Fruit fly (Drosophila melanogaster) whole organism, embryonic: ENCODE data around the gene Ykt6.

ENCODE experiments used
- B-H2 ChIP-seq: fragments of 200-800 bp; sonication (Bioruptor generic); optimal IDR thresholded peaks from 2 replicates; lab custom pipeline; 2018; ENCODE audit warnings: missing biosample characterization, mild to moderate bottlenecking, missing genetic modification characterization
- CG18619 ChIP-seq: fragments of 200-800 bp; sonication (Bioruptor generic); optimal IDR thresholded peaks from 3 replicates; lab custom pipeline; 2017; ENCODE audit warnings: missing biosample characterization, mild to moderate bottlenecking, missing genetic modification characterization
- CG34376 ChIP-seq: fragments of 200-800 bp; sonication (Bioruptor generic); optimal IDR thresholded peaks from 2 replicates; lab custom pipeline; 2018; ENCODE audit warnings: missing biosample characterization, mild to moderate bottlenecking, missing genetic modification characterization
- CG6689 ChIP-seq: fragments of 200-800 bp; sonication (Bioruptor generic); IDR thresholded peaks from 2 replicates; pipeline ENCODE4 v1.3.6; 2022; ENCODE audit warnings: missing biosample characterization, missing genetic modification characterization
- CG6791 ChIP-seq: fragments of 200-800 bp; sonication (Bioruptor generic); IDR thresholded peaks from 3 replicates; pipeline ENCODE4 v1.3.6; 2022; ENCODE audit warnings: missing biosample characterization, missing genetic modification characterization; ENCODE audit not compliant: partially characterized antibody
- CG7987 ChIP-seq: fragments of 200-800 bp; sonication (Bioruptor generic); optimal IDR thresholded peaks from 2 replicates; lab custom pipeline; 2018; ENCODE audit warnings: missing biosample characterization, mild to moderate bottlenecking, missing genetic modification characterization, moderate library complexity
- Dll ChIP-seq: fragments of 200-800 bp; sonication (Bioruptor generic); IDR thresholded peaks from 4 replicates; pipeline ENCODE4 v1.3.6; 2022; ENCODE audit warnings: missing biosample characterization, missing genetic modification characterization; ENCODE audit not compliant: partially characterized antibody
- Hr51 ChIP-seq, 2 experiments: fragments of 200-800 bp; sonication (Bioruptor generic); optimal IDR thresholded peaks; 2 replicates in 1 of 2; 3 replicates in 1 of 2; lab custom pipeline; 2016 to 2018; ENCODE audit warnings: missing biosample characterization in 2 of 2, missing genetic modification characterization in 2 of 2, mild to moderate bottlenecking in 1 of 2, moderate library complexity in 1 of 2
- br ChIP-seq: fragments of >200 bp; optimal IDR thresholded peaks from 2 replicates; lab custom pipeline; 2017
- fd3F ChIP-seq: fragments of 200-800 bp; sonication (Bioruptor generic); optimal IDR thresholded peaks from 2 replicates; lab custom pipeline; 2018; ENCODE audit warnings: missing biosample characterization, mild to moderate bottlenecking, missing genetic modification characterization, moderate library complexity
- pnt ChIP-seq: fragments of 200-800 bp; sonication (Bioruptor generic); optimal IDR thresholded peaks from 3 replicates; lab custom pipeline; 2016; ENCODE audit warnings: missing biosample characterization, missing genetic modification characterization

- peak; percentile 15 for TF ChIP-seq CG18619 (GFP tag; lab: Kevin White, UChicago)
- peak; percentile 1 for TF ChIP-seq pnt
- TF ChIP-seq CG34376 (GFP tag; lab: Kevin White, UChicago), result peak; percentile 0
- TF ChIP-seq CG6689 (GFP tag; lab: Robert Waterston, UW), result peak; percentile 66
- TF ChIP-seq CG7987 (GFP tag; lab: Kevin White, UChicago), result peak; percentile 19
- peak; percentile 61 for TF ChIP-seq CG6791 (GFP tag; lab: Robert Waterston, UW)
- TF ChIP-seq Hr51 (GFP tag; optimal IDR thresholded peaks at IDR 0.05; lab: Kevin White, UChicago), result peak; percentile 46 to 72
- TF ChIP-seq br (lab: Kevin White, UChicago), result no peak
- TF ChIP-seq Dll (GFP tag; lab: Robert Waterston, UW), result peak; percentile 61; the same call in 3 of the 4 replicates
- no peak for TF ChIP-seq B-H2 (GFP tag; lab: Kevin White, UChicago)
- no peak for TF ChIP-seq fd3F (GFP tag; lab: Kevin White, UChicago)
Measured at dm6 chrX:7888386-7889024, 31.7 kb upstream of the Ykt6 start, which contains the start of gene Acat1.
